Fruit fly (Drosophila melanogaster) whole organism, embryonic: ENCODE measurements around the gene CG15741.

Experiments used
- Antp ChIP-seq: fragments of 200-800 bp; sonication (Bioruptor generic); optimal IDR thresholded peaks from 3 replicates; lab custom pipeline; 2016; ENCODE audit warnings: missing biosample characterization, missing genetic modification characterization
- CG10321 ChIP-seq: fragments of 200-800 bp; sonication (Bioruptor generic); IDR thresholded peaks from 2 replicates; pipeline ENCODE4 v1.3.6; 2022; ENCODE audit warnings: missing biosample characterization, missing genetic modification characterization
- CG10565 ChIP-seq: fragments of 200-800 bp; sonication (Bioruptor generic); optimal IDR thresholded peaks from 3 replicates; lab custom pipeline; 2016; ENCODE audit warnings: missing biosample characterization, mild to moderate bottlenecking, missing genetic modification characterization
- CG11247 ChIP-seq: fragments of 200-800 bp; sonication (Bioruptor generic); IDR thresholded peaks from 2 replicates; pipeline ENCODE4 v1.3.6; 2022; ENCODE audit warnings: missing biosample characterization, missing genetic modification characterization
- CG11695 ChIP-seq: fragments of 200-800 bp; sonication (Bioruptor generic); IDR thresholded peaks from 3 replicates; pipeline ENCODE4 v1.3.6; 2022; ENCODE audit warnings: missing biosample characterization, missing genetic modification characterization
- CG13287 ChIP-seq: fragments of 200-800 bp; sonication (Bioruptor generic); IDR thresholded peaks from 2 replicates; pipeline ENCODE4 v1.3.6; 2022; ENCODE audit warnings: missing biosample characterization, missing genetic modification characterization; ENCODE audit not compliant: partially characterized antibody
- CG14014 ChIP-seq: fragments of 200-800 bp; sonication (Bioruptor generic); IDR thresholded peaks from 2 replicates; pipeline ENCODE4 v1.3.6; 2022; ENCODE audit warnings: missing biosample characterization, missing genetic modification characterization
- CG15073 ChIP-seq: fragments of 200-800 bp; sonication (Bioruptor generic); optimal IDR thresholded peaks from 2 replicates; lab custom pipeline; 2016; ENCODE audit warnings: missing biosample characterization, missing genetic modification characterization
- CG15514 ChIP-seq: fragments of 200-800 bp; sonication (Bioruptor generic); optimal IDR thresholded peaks from 3 replicates; lab custom pipeline; 2017; ENCODE audit warnings: missing biosample characterization, missing genetic modification characterization, mild to moderate bottlenecking, moderate library complexity, missing genetic modification reagents
- CG1647 ChIP-seq: fragments of 200-800 bp; sonication (Bioruptor generic); optimal IDR thresholded peaks from 3 replicates; lab custom pipeline; 2016; ENCODE audit warnings: missing biosample characterization, missing genetic modification characterization
- CG17912 ChIP-seq: fragments of 200-800 bp; sonication (Bioruptor generic); optimal IDR thresholded peaks from 2 replicates; lab custom pipeline; 2018; ENCODE audit warnings: missing biosample characterization, mild to moderate bottlenecking, missing genetic modification characterization
- CG31388 ChIP-seq: fragments of 200-800 bp; sonication (Bioruptor generic); optimal IDR thresholded peaks from 2 replicates; lab custom pipeline; 2016; ENCODE audit warnings: missing biosample characterization, missing genetic modification characterization
- CG42726 ChIP-seq: fragments of 200-800 bp; sonication (Bioruptor generic); IDR thresholded peaks from 2 replicates; pipeline ENCODE4 v1.3.6; 2022; ENCODE audit warnings: missing biosample characterization, missing genetic modification characterization; ENCODE audit not compliant: partially characterized antibody
- CG4404 ChIP-seq: fragments of 200-800 bp; sonication (Bioruptor generic); IDR thresholded peaks from 2 replicates; pipeline ENCODE4 v1.3.6; 2022; ENCODE audit warnings: missing biosample characterization, missing genetic modification characterization
- CG5245 ChIP-seq: fragments of 200-800 bp; sonication (Bioruptor generic); optimal IDR thresholded peaks from 3 replicates; lab custom pipeline; 2016; ENCODE audit warnings: missing biosample characterization, missing genetic modification characterization
- CG7839 ChIP-seq: fragments of 200-800 bp; sonication (Bioruptor generic); optimal IDR thresholded peaks from 3 replicates; lab custom pipeline; 2018; ENCODE audit warnings: missing biosample characterization, mild to moderate bottlenecking, missing genetic modification characterization, moderate library complexity
- CG8388 ChIP-seq: fragments of 200-800 bp; sonication (Bioruptor generic); optimal IDR thresholded peaks from 2 replicates; lab custom pipeline; 2019; ENCODE audit warnings: missing biosample characterization, mild to moderate bottlenecking, missing genetic modification characterization, moderate library complexity
- CHES-1-like ChIP-seq: fragments of 200-800 bp; sonication (Bioruptor generic); optimal IDR thresholded peaks from 2 replicates; lab custom pipeline; 2016; ENCODE audit warnings: missing biosample characterization, missing genetic modification characterization
- Doc3 ChIP-seq: fragments of 200-800 bp; sonication (Bioruptor generic); IDR thresholded peaks from 3 replicates; pipeline ENCODE4 v1.3.6; 2022; ENCODE audit warnings: missing biosample characterization, missing genetic modification characterization; ENCODE audit not compliant: partially characterized antibody
- ERR ChIP-seq: fragments of 200-800 bp; sonication (Bioruptor generic); optimal IDR thresholded peaks from 2 replicates; lab custom pipeline; 2016; ENCODE audit warnings: missing biosample characterization, missing genetic modification characterization
- Fer1 ChIP-seq: fragments of 200-800 bp; sonication (Bioruptor generic); optimal IDR thresholded peaks from 2 replicates; lab custom pipeline; 2017; ENCODE audit warnings: missing biosample characterization, mild to moderate bottlenecking, missing genetic modification characterization
- Max ChIP-seq: fragments of 200-800 bp; sonication (Bioruptor generic); optimal IDR thresholded peaks from 2 replicates; lab custom pipeline; 2016; ENCODE audit warnings: missing biosample characterization, mild to moderate bottlenecking, missing genetic modification characterization
- Mes4 ChIP-seq: fragments of 200-800 bp; sonication (Bioruptor generic); optimal IDR thresholded peaks from 2 replicates; lab custom pipeline; 2016; ENCODE audit warnings: missing biosample characterization, missing genetic modification characterization
- Oaz ChIP-seq: fragments of 200-800 bp; sonication (Bioruptor generic); IDR thresholded peaks from 2 replicates; pipeline ENCODE4 v1.3.6; 2022; ENCODE audit warnings: missing biosample characterization, missing genetic modification characterization
- Rfx ChIP-seq: fragments of 200-800 bp; sonication (Bioruptor generic); IDR thresholded peaks from 2 replicates; pipeline ENCODE4 v1.3.6; 2022; ENCODE audit warnings: missing biosample characterization, missing genetic modification characterization
- Rx ChIP-seq: fragments of 200-800 bp; sonication (Bioruptor generic); IDR thresholded peaks from 2 replicates; pipeline ENCODE4 v1.3.6; 2022; ENCODE audit warnings: missing biosample characterization, missing genetic modification characterization
- Scr ChIP-seq: fragments of 200-800 bp; sonication (Bioruptor generic); IDR thresholded peaks from 2 replicates; pipeline ENCODE4 v1.3.6; 2022; ENCODE audit warnings: missing biosample characterization, missing genetic modification characterization; ENCODE audit not compliant: partially characterized antibody
- Usf ChIP-seq: fragments of 200-800 bp; sonication (Bioruptor generic); optimal IDR thresholded peaks from 2 replicates; lab custom pipeline; 2017; ENCODE audit warnings: missing genotype, missing biosample characterization, missing genetic modification characterization
- ase ChIP-seq: fragments of 200-800 bp; sonication (Bioruptor generic); IDR thresholded peaks from 3 replicates; pipeline ENCODE4 v1.3.6; 2022; ENCODE audit warnings: missing biosample characterization, missing genetic modification characterization
- bbx ChIP-seq: fragments of 200-800 bp; sonication (Bioruptor generic); IDR thresholded peaks from 2 replicates; pipeline ENCODE4 v1.3.6; 2022; ENCODE audit warnings: missing biosample characterization, missing genetic modification characterization; ENCODE audit not compliant: partially characterized antibody
- cad ChIP-seq: fragments of >200 bp; optimal IDR thresholded peaks from 2 replicates; lab custom pipeline; 2017; ENCODE audit warnings: missing biosample characterization, missing genetic modification characterization
- chn ChIP-seq: fragments of 200-800 bp; sonication (Bioruptor generic); optimal IDR thresholded peaks from 2 replicates; lab custom pipeline; 2016; ENCODE audit warnings: missing biosample characterization, missing genetic modification characterization
- dysf ChIP-seq: fragments of 200-800 bp; sonication (Bioruptor generic); IDR thresholded peaks from 3 replicates; pipeline ENCODE4 v1.3.6; 2022; ENCODE audit warnings: missing biosample characterization, missing genetic modification characterization
- emc ChIP-seq: fragments of 200-800 bp; sonication (Bioruptor generic); optimal IDR thresholded peaks from 2 replicates; lab custom pipeline; 2016; ENCODE audit warnings: missing biosample characterization, missing genetic modification characterization
- exex ChIP-seq: fragments of 200-800 bp; sonication (Bioruptor generic); optimal IDR thresholded peaks from 4 replicates; lab custom pipeline; 2018; ENCODE audit warnings: missing biosample characterization, mild to moderate bottlenecking, missing genetic modification characterization, moderate library complexity
- fd3F ChIP-seq: fragments of 200-800 bp; sonication (Bioruptor generic); optimal IDR thresholded peaks from 2 replicates; lab custom pipeline; 2018; ENCODE audit warnings: missing biosample characterization, mild to moderate bottlenecking, missing genetic modification characterization, moderate library complexity
- gce ChIP-seq: fragments of 200-800 bp; sonication (Bioruptor generic); IDR thresholded peaks from 3 replicates; pipeline ENCODE4 v1.3.6; 2022; ENCODE audit warnings: missing biosample characterization, missing genetic modification characterization
- gfzf ChIP-seq: fragments of 200-800 bp; sonication (Bioruptor generic); optimal IDR thresholded peaks from 2 replicates; lab custom pipeline; 2016; ENCODE audit warnings: missing biosample characterization, mild to moderate bottlenecking, missing genetic modification characterization, moderate library complexity
- grn ChIP-seq: fragments of 200-800 bp; sonication (Bioruptor generic); optimal IDR thresholded peaks from 3 replicates; lab custom pipeline; 2017; ENCODE audit warnings: missing biosample characterization, missing genetic modification characterization
- gsb-n ChIP-seq: fragments of 200-800 bp; sonication (Bioruptor generic); optimal IDR thresholded peaks from 3 replicates; lab custom pipeline; 2018; ENCODE audit warnings: missing biosample characterization, mild to moderate bottlenecking, missing genetic modification characterization
- hkb ChIP-seq, 2 experiments: fragments of 200-800 bp in 1 of 2; fragments of >200 bp in 1 of 2; sonication (Bioruptor generic) in 1 of 2; IDR thresholded peaks in 1 of 2; optimal IDR thresholded peaks in 1 of 2; 2 replicates each; pipeline versions ENCODE4 v1.3.6 to Lab custom; 2017 to 2022; ENCODE audit warnings: missing biosample characterization in 1 of 2, missing genetic modification characterization in 1 of 2
- lmd ChIP-seq: fragments of 200-800 bp; sonication (Bioruptor generic); IDR thresholded peaks from 2 replicates; pipeline ENCODE4 v1.3.6; 2022; ENCODE audit warnings: missing biosample characterization, missing genetic modification characterization
- mam ChIP-seq: fragments of 200-800 bp; sonication (Bioruptor generic); optimal IDR thresholded peaks from 3 replicates; lab custom pipeline; 2016; ENCODE audit warnings: missing biosample characterization, missing genetic modification characterization
- nau ChIP-seq: fragments of 200-800 bp; sonication (Bioruptor generic); optimal IDR thresholded peaks from 3 replicates; lab custom pipeline; 2017; ENCODE audit warnings: missing biosample characterization, mild to moderate bottlenecking, missing genetic modification characterization, missing genetic modification reagents
- onecut ChIP-seq: fragments of 200-800 bp; sonication (Bioruptor generic); IDR thresholded peaks from 2 replicates; pipeline ENCODE4 v1.3.6; 2022; ENCODE audit warnings: missing biosample characterization, missing genetic modification characterization
- org-1 ChIP-seq: fragments of 200-800 bp; sonication (Bioruptor generic); optimal IDR thresholded peaks from 2 replicates; lab custom pipeline; 2017; ENCODE audit warnings: missing biosample characterization, missing genetic modification characterization
- sim ChIP-seq: fragments of 200-800 bp; sonication (Bioruptor generic); IDR thresholded peaks from 2 replicates; pipeline ENCODE4 v1.3.6; 2022; ENCODE audit warnings: missing biosample characterization, missing genetic modification characterization
- slbo ChIP-seq: fragments of 200-800 bp; sonication (Bioruptor generic); IDR thresholded peaks from 2 replicates; pipeline ENCODE4 v1.3.6; 2022; ENCODE audit warnings: missing biosample characterization, missing genetic modification characterization
- stc ChIP-seq: fragments of 200-800 bp; sonication (Bioruptor generic); IDR thresholded peaks from 2 replicates; pipeline ENCODE4 v1.3.6; 2022; ENCODE audit warnings: missing biosample characterization, missing genetic modification characterization
- yki ChIP-seq: fragments of >200 bp; optimal IDR thresholded peaks from 3 replicates; lab custom pipeline; 2018

Gene CG15741

dm6 chrX:11818047-11818766 is 19.6 kb downstream of the CG15741 start (continued):
- TF ChIP-seq Rfx (GFP tag; lab: Robert Waterston, UW) (peak; percentile 92), CG15073 (GFP tag; lab: Kevin White, UChicago) (peak; percentile 75), mam (GFP tag; lab: Kevin White, UChicago) (peak; percentile 95), stc (GFP tag; lab: Robert Waterston, UW) (peak; percentile 97), CG13287 (GFP tag; lab: Robert Waterston, UW) (peak; percentile 59), CG10565 (peak; percentile 77), Fer1 (GFP tag; lab: Kevin White, UChicago) (peak; percentile 95), lmd (GFP tag; lab: Robert Waterston, UW) (peak; percentile 93), emc (GFP tag; lab: Kevin White, UChicago) (peak; percentile 80), Usf (GFP tag; lab: Kevin White, UChicago) (peak; percentile 79), Scr (GFP tag; lab: Robert Waterston, UW) (no peak; the same call in 1 of the 2 replicates), CG8388 (peak; percentile 98), CG31388 (GFP tag; lab: Kevin White, UChicago) (peak; percentile 84), Max (peak; percentile 88), Oaz (peak; percentile 91), gfzf (GFP tag; lab: Kevin White, UChicago) (no peak), cad (GFP tag; lab: Kevin White, UChicago) (no peak), gce (peak; percentile 94), CG17912 (GFP tag; lab: Kevin White, UChicago) (peak; percentile 70), CHES-1-like (GFP tag; lab: Kevin White, UChicago) (peak; percentile 96), ase (GFP tag; lab: Robert Waterston, UW) (peak; percentile 92), gsb-n (tag; lab: Kevin White, UChicago) (peak; percentile 95), Mes4 (GFP tag; lab: Kevin White, UChicago) (peak; percentile 95), CG14014 (GFP tag; lab: Robert Waterston, UW) (peak; percentile 93), CG7839 (tag; lab: Kevin White, UChicago) (peak; percentile 95), exex (peak; percentile 74), slbo (GFP tag; lab: Robert Waterston, UW) (peak; percentile 94), Antp (peak; percentile 95), fd3F (peak; percentile 86), sim (GFP tag; lab: Robert Waterston, UW) (peak; percentile 88), chn (peak; percentile 97), CG42726 (GFP tag; lab: Robert Waterston, UW) (no peak), nau (GFP tag; lab: Kevin White, UChicago) (peak; percentile 93), CG10321 (GFP tag; lab: Robert Waterston, UW) (peak; percentile 71), CG5245 (GFP tag; lab: Kevin White, UChicago) (peak; percentile 91), org-1 (GFP tag; lab: Kevin White, UChicago) (peak; percentile 94), CG11247 (GFP tag; lab: Robert Waterston, UW) (peak; percentile 92), Doc3 (GFP tag; lab: Robert Waterston, UW) (peak; percentile 37; the same call in 1 of the 3 replicates), bbx (GFP tag; lab: Robert Waterston, UW) (peak; percentile 36; the same call in 1 of the 2 replicates), ERR (GFP tag; lab: Kevin White, UChicago) (peak; percentile 91), yki (lab: Kevin White, UChicago) (no peak), CG1647 (peak; percentile 88), grn (GFP tag; lab: Kevin White, UChicago) (peak; percentile 69), CG4404 (peak; percentile 82), dysf (peak; percentile 94), Rx (GFP tag; lab: Robert Waterston, UW) (peak; percentile 91), onecut (GFP tag; lab: Robert Waterston, UW) (peak; percentile 85), CG11695 (GFP tag; lab: Robert Waterston, UW) (peak; percentile 96), hkb (optimal IDR thresholded peaks at IDR 0.05; lab: Kevin White, UChicago) (no peak), hkb (GFP tag; IDR thresholded peaks at IDR 0.05; lab: Robert Waterston, UW) (peak; percentile 96), CG15514 (GFP tag; lab: Kevin White, UChicago) (peak; percentile 86)
